Fruit fly (Drosophila melanogaster) whole organism, wandering third instar larva: ENCODE data around the gene lilli.
A peak's percentile ranks its signal among the peaks of the same experiment; 100 is the strongest.

Experiments
- Abd-B ChIP-seq: fragments of >200 bp; optimal IDR thresholded peaks from 2 replicates; lab custom pipeline; 2017; ENCODE audit warnings: missing biosample characterization, missing genetic modification characterization
- CG9705 ChIP-seq: fragments of 200-800 bp; sonication (Bioruptor generic); optimal IDR thresholded peaks from 2 replicates; lab custom pipeline; 2018; ENCODE audit warnings: missing biosample characterization, mild to moderate bottlenecking, missing genetic modification characterization
- Dfd ChIP-seq: fragments of >200 bp; optimal IDR thresholded peaks from 2 replicates; lab custom pipeline; 2017; ENCODE audit warnings: missing biosample characterization, missing genetic modification characterization
- Dif ChIP-seq: fragments of 200-275, 200-300 bp; sonication (Bioruptor generic); optimal IDR thresholded peaks from 2 replicates; lab custom pipeline; 2018; ENCODE audit warnings: missing biosample characterization, missing genetic modification characterization; ENCODE audit not compliant: partially characterized antibody
- Hnf4 ChIP-seq: fragments of 200-800 bp; sonication (Bioruptor generic); optimal IDR thresholded peaks from 2 replicates; lab custom pipeline; 2016; ENCODE audit warnings: missing biosample characterization, mild to moderate bottlenecking, missing genetic modification characterization
- Hr78 ChIP-seq: fragments of >200 bp; optimal IDR thresholded peaks from 2 replicates; lab custom pipeline; 2017; ENCODE audit warnings: missing biosample characterization, missing genetic modification characterization
- Jra ChIP-seq: sonication (Bioruptor generic); optimal IDR thresholded peaks from 2 replicates; lab custom pipeline; 2016; ENCODE audit warnings: missing biosample characterization, missing genetic modification characterization
- Mio ChIP-seq: sonication (Bioruptor generic); optimal IDR thresholded peaks from 2 replicates; lab custom pipeline; 2016; ENCODE audit warnings: missing biosample characterization, missing genetic modification characterization
- Myc ChIP-seq: fragments of >200 bp; optimal IDR thresholded peaks from 2 replicates; lab custom pipeline; 2017
- N ChIP-seq: fragments of >200 bp; optimal IDR thresholded peaks from 2 replicates; lab custom pipeline; 2018; ENCODE audit warnings: missing biosample characterization, missing external identifiers, missing genetic modification characterization
- OdsH ChIP-seq: fragments of 200-800 bp; sonication (Bioruptor generic); optimal IDR thresholded peaks from 2 replicates; lab custom pipeline; 2016; ENCODE audit warnings: missing biosample characterization, mild to moderate bottlenecking, missing genetic modification characterization
- Rel ChIP-seq, 2 experiments: fragments of 200-800 bp; sonication (Bioruptor generic) in 1 of 2; optimal IDR thresholded peaks; 2 replicates in 1 of 2; 3 replicates in 1 of 2; lab custom pipeline; 2016 to 2019; ENCODE audit warnings: mild to moderate bottlenecking in 2 of 2, missing biosample characterization in 2 of 2, missing genetic modification characterization in 2 of 2, moderate library complexity in 1 of 2
- br ChIP-seq: fragments of 200-800 bp; sonication (Bioruptor generic); optimal IDR thresholded peaks from 2 replicates; lab custom pipeline; 2016; ENCODE audit warnings: missing biosample characterization, missing genetic modification characterization
- ey ChIP-seq: fragments of 200-800 bp; sonication (Bioruptor generic); optimal IDR thresholded peaks from 2 replicates; lab custom pipeline; 2016; ENCODE audit warnings: missing biosample characterization, missing genetic modification characterization
- foxo ChIP-seq, 2 experiments: fragments of 200-800 bp; sonication (Bioruptor generic); optimal IDR thresholded peaks; 2 replicates in 1 of 2; 3 replicates in 1 of 2; lab custom pipeline; 2016 to 2017; ENCODE audit warnings: missing biosample characterization in 2 of 2, missing genetic modification characterization in 2 of 2
- fru ChIP-seq: fragments of 200-800 bp; sonication (Bioruptor generic); optimal IDR thresholded peaks from 3 replicates; lab custom pipeline; 2016; ENCODE audit warnings: missing biosample characterization, mild to moderate bottlenecking, missing genetic modification characterization
- h ChIP-seq: fragments of 200-800 bp; sonication (Bioruptor generic); optimal IDR thresholded peaks from 3 replicates; lab custom pipeline; 2016; ENCODE audit warnings: missing biosample characterization, mild to moderate bottlenecking, missing genetic modification characterization
- lola ChIP-seq: fragments of >200 bp; optimal IDR thresholded peaks from 2 replicates; lab custom pipeline; 2017; ENCODE audit warnings: missing biosample characterization, missing genetic modification characterization
- pan ChIP-seq: fragments of >200 bp; optimal IDR thresholded peaks from 2 replicates; lab custom pipeline; 2017
- psq ChIP-seq: fragments of 200-800 bp; sonication (Bioruptor generic); optimal IDR thresholded peaks from 3 replicates; lab custom pipeline; 2017; ENCODE audit warnings: missing biosample characterization, mild to moderate bottlenecking, missing genetic modification characterization, moderate library complexity
- rgr ChIP-seq: fragments of 200-800 bp; sonication (Bioruptor generic); optimal IDR thresholded peaks from 3 replicates; lab custom pipeline; 2016; ENCODE audit warnings: missing biosample characterization, mild to moderate bottlenecking, missing genetic modification characterization
- sage ChIP-seq: fragments of 200-800 bp; sonication (Bioruptor generic); optimal IDR thresholded peaks from 2 replicates; lab custom pipeline; 2016; ENCODE audit warnings: missing biosample characterization, mild to moderate bottlenecking, missing genetic modification characterization
- sv ChIP-seq: fragments of 200-800 bp; sonication (Bioruptor generic); optimal IDR thresholded peaks from 3 replicates; lab custom pipeline; 2016; ENCODE audit warnings: missing biosample characterization, missing genetic modification characterization
- tai ChIP-seq: sonication (Bioruptor generic); optimal IDR thresholded peaks from 2 replicates; lab custom pipeline; 2016; ENCODE audit warnings: missing biosample characterization, missing genetic modification characterization
- woc ChIP-seq: sonication (Bioruptor generic); optimal IDR thresholded peaks from 2 replicates; lab custom pipeline; 2016; ENCODE audit warnings: missing biosample characterization, mild to moderate bottlenecking, missing genetic modification characterization

lilli gene

dm6 chr2L:2894356-2894755, 8.6 kb downstream of the lilli start:
- TF ChIP-seq pan (lab: Kevin White, UChicago) (no peak), Dfd (GFP tag; lab: Kevin White, UChicago) (peak; percentile 81)

dm6 chr2L:2897024-2897549, 11.4 kb downstream of the lilli start:
- TF ChIP-seq ey (GFP tag; lab: Kevin White, UChicago), result peak; percentile 6
- TF ChIP-seq fru (GFP tag; lab: Kevin White, UChicago), result peak; percentile 47
- no peak for TF ChIP-seq Mio
- peak; percentile 39 for TF ChIP-seq h
- TF ChIP-seq rgr (GFP tag; lab: Kevin White, UChicago), result peak; percentile 29
- TF ChIP-seq Abd-B (GFP tag; lab: Kevin White, UChicago), result no peak
- peak in 1 of 2 experiments; percentile 40 for TF ChIP-seq foxo (GFP tag; optimal IDR thresholded peaks at IDR 0.05; lab: Kevin White, UChicago)
- peak; percentile 23 for TF ChIP-seq OdsH (GFP tag; lab: Kevin White, UChicago)
- no peak for TF ChIP-seq CG9705 (GFP tag; lab: Kevin White, UChicago)
- no peak for TF ChIP-seq Jra
- TF ChIP-seq sv (GFP tag; lab: Kevin White, UChicago), result peak; percentile 80
- TF ChIP-seq br (GFP tag; lab: Kevin White, UChicago), result peak; percentile 29
- TF ChIP-seq Hnf4, result peak; percentile 21
- TF ChIP-seq tai, result no peak
- TF ChIP-seq, all 38 proteins: peak for 9

dm6 chr2L:2897710-2898109, 12.0 kb downstream of the lilli start:
- TF ChIP-seq Rel (GFP tag; optimal IDR thresholded peaks at IDR 0.05; lab: Kevin White, UChicago), result no peak
- TF ChIP-seq Rel (tag; optimal IDR thresholded peaks at IDR 0.05; lab: Kevin White, UChicago), result peak; percentile 29
- no peak for TF ChIP-seq N (GFP tag; lab: Kevin White, UChicago)

- TF ChIP-seq Dif, result no peak
- no peak for TF ChIP-seq lola (GFP tag; lab: Kevin White, UChicago)
- TF ChIP-seq psq (GFP tag; lab: Kevin White, UChicago), result no peak
- TF ChIP-seq foxo (GFP tag; optimal IDR thresholded peaks at IDR 0.05; lab: Kevin White, UChicago), result no peak
- no peak for TF ChIP-seq sage (GFP tag; lab: Kevin White, UChicago)
- no peak for TF ChIP-seq pan (lab: Kevin White, UChicago)
Observed at dm6 chr2L:2898247-2898646, 12.5 kb downstream of the lilli start.

DNA sequence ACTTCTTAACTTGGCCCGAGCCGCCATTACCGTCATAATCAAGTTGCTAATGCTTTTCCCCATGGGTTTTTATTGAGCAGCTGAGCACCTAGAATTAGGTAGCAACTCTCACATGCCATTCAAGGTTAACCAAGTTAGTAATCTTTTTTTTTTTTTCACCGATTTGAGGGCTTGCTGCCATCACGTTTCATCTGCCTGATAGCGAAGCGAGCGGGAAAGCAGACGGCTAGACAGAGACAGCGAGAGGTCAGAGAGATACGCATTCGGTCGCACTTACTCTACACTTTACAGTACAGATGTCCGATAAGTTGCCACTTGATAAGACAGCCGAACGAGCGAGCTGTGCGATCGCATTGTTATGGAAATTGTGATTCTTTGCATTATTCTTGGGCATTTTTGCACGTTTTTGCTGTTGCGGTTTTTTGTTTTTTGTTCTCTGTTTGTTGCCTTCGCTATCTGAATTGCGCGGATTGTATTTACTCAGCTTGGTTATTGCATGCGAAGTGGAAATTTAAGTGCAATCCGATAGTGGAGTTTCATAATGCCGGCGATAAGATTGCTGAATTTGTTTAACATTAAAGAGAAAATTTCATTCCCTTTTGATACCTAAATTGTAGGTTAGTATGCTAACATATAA, 14.8 kb downstream of the lilli start:
- no peak for TF ChIP-seq OdsH (GFP tag; lab: Kevin White, UChicago)
- TF ChIP-seq h, result peak; percentile 89
- TF ChIP-seq Rel (GFP tag; optimal IDR thresholded peaks at IDR 0.05; lab: Kevin White, UChicago), result no peak
- TF ChIP-seq Rel (tag; optimal IDR thresholded peaks at IDR 0.05; lab: Kevin White, UChicago), result peak; percentile 54
- no peak for TF ChIP-seq Jra
- peak; percentile 30 for TF ChIP-seq psq (GFP tag; lab: Kevin White, UChicago)
- no peak for TF ChIP-seq Myc (lab: Kevin White, UChicago)
- TF ChIP-seq woc, result no peak
- no peak for TF ChIP-seq Hr78 (GFP tag; lab: Kevin White, UChicago)
- TF ChIP-seq CG9705 (GFP tag; lab: Kevin White, UChicago), result no peak
- TF ChIP-seq, all 38 proteins: peak for 3

DNA sequence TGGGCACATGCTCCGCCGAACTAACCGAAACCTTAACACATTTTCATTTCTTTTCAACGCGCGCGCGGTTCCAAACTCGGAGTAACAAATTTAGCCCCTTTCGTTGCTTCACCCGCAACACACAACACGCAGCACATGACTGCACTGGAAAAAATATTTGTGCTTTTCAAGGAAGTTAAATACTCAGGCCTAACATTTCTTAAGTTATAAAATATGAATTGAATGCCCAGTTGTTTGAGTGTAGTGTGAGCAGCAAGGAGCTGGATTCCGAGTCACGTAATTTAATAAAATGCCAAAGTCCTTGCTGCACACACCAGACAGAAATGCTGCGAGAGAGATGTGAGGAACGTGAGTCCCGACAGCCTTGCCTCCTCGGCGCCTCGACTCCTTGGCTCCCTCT, 15.7 kb downstream of the lilli start:
- TF ChIP-seq OdsH (GFP tag; lab: Kevin White, UChicago) (no peak), foxo (GFP tag; optimal IDR thresholded peaks at IDR 0.05; lab: Kevin White, UChicago) (peak in 1 of 2 experiments; percentile 0), ey (GFP tag; lab: Kevin White, UChicago) (no peak)

- TF ChIP-seq foxo (GFP tag; optimal IDR thresholded peaks at IDR 0.05; lab: Kevin White, UChicago), result no peak
Observed at dm6 chr2L:2903649-2904048, 17.9 kb downstream of the lilli start.
